Worm (Caenorhabditis elegans) whole organism, young adult: ENCODE data around the gene sec-5.

Experiments
- C06A6.2 ChIP-seq: fragments of 200-800 bp; sonication (Bioruptor generic); conservative IDR thresholded peaks from 2 replicates; pipeline ENCODE4 v1.3.6; 2022; ENCODE audit warnings: missing genetic modification characterization, missing compliant biosample characterization
- F22D6.2 ChIP-seq: sonication (generic microtip); optimal IDR thresholded peaks from 2 replicates; lab custom pipeline; 2016; ENCODE audit warnings: mild to moderate bottlenecking, missing genetic modification characterization, missing compliant biosample characterization
- F23B12.7 ChIP-seq: sonication (generic microtip); optimal IDR thresholded peaks from 2 replicates; lab custom pipeline; 2017; ENCODE audit warnings: missing genetic modification characterization, mild to moderate bottlenecking, missing compliant biosample characterization, antibody characterized with exemption, moderate library complexity; ENCODE audit not compliant: insufficient read depth
- F49E8.2 ChIP-seq: sonication (generic microtip); optimal IDR thresholded peaks from 3 replicates; lab custom pipeline; 2017; ENCODE audit warnings: missing genetic modification characterization, mild to moderate bottlenecking, missing compliant biosample characterization, antibody characterized with exemption, moderate library complexity; ENCODE audit not compliant: insufficient read depth
- F57C9.4 ChIP-seq: sonication (generic microtip); optimal IDR thresholded peaks from 2 replicates; lab custom pipeline; 2017; ENCODE audit warnings: mild to moderate bottlenecking, missing genetic modification characterization, missing compliant biosample characterization
- T07F8.4 ChIP-seq: sonication (generic microtip); optimal IDR thresholded peaks from 2 replicates; lab custom pipeline; 2016; ENCODE audit warnings: mild to moderate bottlenecking, missing genetic modification characterization, moderate library complexity, missing compliant biosample characterization
- Y56A3A.18 ChIP-seq: fragments of 200-800 bp; sonication (Bioruptor generic); IDR thresholded peaks from 2 replicates; pipeline ENCODE4 v1.3.6; 2022; ENCODE audit warnings: missing genetic modification reagents, missing genetic modification characterization, missing compliant biosample characterization
- attf-5 ChIP-seq: fragments of 200-800 bp; sonication (Bioruptor generic); optimal IDR thresholded peaks from 2 replicates; lab custom pipeline; 2018; ENCODE audit warnings: mild to moderate bottlenecking, missing genetic modification characterization, missing compliant biosample characterization
- bed-2 ChIP-seq: fragments of 200-800 bp; sonication (Bioruptor generic); IDR thresholded peaks from 2 replicates; pipeline ENCODE4 v1.3.6; 2022; ENCODE audit warnings: missing genetic modification reagents, missing genetic modification characterization, missing compliant biosample characterization
- ccch-3 ChIP-seq: fragments of 200-800 bp; sonication (Bioruptor generic); optimal IDR thresholded peaks from 2 replicates; lab custom pipeline; 2018; ENCODE audit warnings: mild to moderate bottlenecking, missing genetic modification characterization, missing compliant biosample characterization
- cebp-2 ChIP-seq: fragments of 200-800 bp; sonication (Bioruptor generic); IDR thresholded peaks from 2 replicates; pipeline ENCODE4 v1.3.6; 2022; ENCODE audit warnings: missing genetic modification characterization, missing compliant biosample characterization
- ceh-100 ChIP-seq: fragments of 200-800 bp; sonication (Bioruptor generic); IDR thresholded peaks from 2 replicates; pipeline ENCODE4 v1.3.6; 2022; ENCODE audit warnings: missing genetic modification reagents, missing genetic modification characterization, missing compliant biosample characterization
- egl-18 ChIP-seq: fragments of 200-800 bp; sonication (Bioruptor generic); IDR thresholded peaks from 2 replicates; pipeline ENCODE4 v1.3.6; 2022; ENCODE audit warnings: missing genetic modification reagents, missing genetic modification characterization, missing compliant biosample characterization
- ets-4 ChIP-seq: fragments of 200-800 bp; sonication (Bioruptor generic); optimal IDR thresholded peaks from 2 replicates; lab custom pipeline; 2018; ENCODE audit warnings: mild to moderate bottlenecking, missing genetic modification characterization, missing compliant biosample characterization
- gei-17 ChIP-seq: fragments of 200-800 bp; sonication (Bioruptor generic); optimal IDR thresholded peaks from 2 replicates; lab custom pipeline; 2018; ENCODE audit warnings: mild to moderate bottlenecking, missing genetic modification characterization, missing compliant biosample characterization
- hmg-1.2 ChIP-seq: fragments of 200-800 bp; sonication (Bioruptor generic); IDR thresholded peaks from 2 replicates; pipeline ENCODE4 v1.3.6; 2022; ENCODE audit warnings: missing genetic modification reagents, missing genetic modification characterization, missing compliant biosample characterization
- hrde-1 ChIP-seq: sonication (generic microtip); optimal IDR thresholded peaks from 2 replicates; lab custom pipeline; 2016; ENCODE audit warnings: missing genetic modification characterization, mild to moderate bottlenecking, missing compliant biosample characterization, moderate library complexity, missing genotype, missing genetic modification reagents, borderline replicate concordance
- lin-26 ChIP-seq: fragments of 200-800 bp; sonication (Bioruptor generic); IDR thresholded peaks from 2 replicates; pipeline ENCODE4 v1.3.6; 2022; ENCODE audit warnings: missing genetic modification reagents, missing genetic modification characterization, missing compliant biosample characterization
- madf-6 ChIP-seq: fragments of 200-800 bp; sonication (Bioruptor generic); IDR thresholded peaks from 2 replicates; pipeline ENCODE4 v1.3.6; 2022; ENCODE audit warnings: missing genetic modification reagents, missing genetic modification characterization, missing compliant biosample characterization
- mcd-1 ChIP-seq: fragments of 200-800 bp; sonication (Bioruptor generic); IDR thresholded peaks from 2 replicates; pipeline ENCODE4 v1.3.6; 2022; ENCODE audit warnings: missing genetic modification reagents, missing genetic modification characterization, missing compliant biosample characterization
- mel-28 ChIP-seq: sonication (generic microtip); optimal IDR thresholded peaks from 2 replicates; lab custom pipeline; 2016; ENCODE audit warnings: borderline replicate concordance, mild to moderate bottlenecking, missing genetic modification characterization, missing compliant biosample characterization
- mxl-1 ChIP-seq: sonication (generic microtip); optimal IDR thresholded peaks from 2 replicates; lab custom pipeline; 2016; ENCODE audit warnings: missing genetic modification characterization, missing compliant biosample characterization
- nhr-179 ChIP-seq: sonication (generic microtip); optimal IDR thresholded peaks from 2 replicates; lab custom pipeline; 2016; ENCODE audit warnings: mild to moderate bottlenecking, missing genetic modification characterization, missing compliant biosample characterization
- nhr-80 ChIP-seq: sonication (generic microtip); optimal IDR thresholded peaks from 2 replicates; lab custom pipeline; 2016; ENCODE audit warnings: missing genetic modification characterization, missing compliant biosample characterization
- sdz-38 ChIP-seq: sonication (generic microtip); optimal IDR thresholded peaks from 2 replicates; lab custom pipeline; 2016; ENCODE audit warnings: missing genotype, missing genetic modification characterization, missing compliant biosample characterization
- snpc-1.1 ChIP-seq: sonication (generic microtip); optimal IDR thresholded peaks from 2 replicates; lab custom pipeline; 2017; ENCODE audit warnings: missing genetic modification characterization, mild to moderate bottlenecking, missing compliant biosample characterization, antibody characterized with exemption, moderate library complexity, missing genotype, missing genetic modification reagents; ENCODE audit not compliant: insufficient read depth
- tbp1 ChIP-seq: fragments of 200-800 bp; sonication (Bioruptor generic); optimal IDR thresholded peaks from 2 replicates; lab custom pipeline; 2018; ENCODE audit warnings: mild to moderate bottlenecking, missing genetic modification characterization, missing compliant biosample characterization
- tbx-9 ChIP-seq: sonication (generic microtip); optimal IDR thresholded peaks from 2 replicates; lab custom pipeline; 2016; ENCODE audit warnings: borderline replicate concordance, missing genetic modification characterization, inconsistent platforms, missing compliant biosample characterization
- ztf-28 ChIP-seq: fragments of 200-800 bp; sonication (Bioruptor generic); IDR thresholded peaks from 2 replicates; pipeline ENCODE4 v1.3.6; 2022; ENCODE audit warnings: missing genetic modification reagents, missing genetic modification characterization, missing compliant biosample characterization
- ztf-3 ChIP-seq: fragments of 200-800 bp; sonication (Bioruptor generic); optimal IDR thresholded peaks from 2 replicates; lab custom pipeline; 2018; ENCODE audit warnings: mild to moderate bottlenecking, missing genetic modification characterization, missing compliant biosample characterization

Gene sec-5

DNA sequence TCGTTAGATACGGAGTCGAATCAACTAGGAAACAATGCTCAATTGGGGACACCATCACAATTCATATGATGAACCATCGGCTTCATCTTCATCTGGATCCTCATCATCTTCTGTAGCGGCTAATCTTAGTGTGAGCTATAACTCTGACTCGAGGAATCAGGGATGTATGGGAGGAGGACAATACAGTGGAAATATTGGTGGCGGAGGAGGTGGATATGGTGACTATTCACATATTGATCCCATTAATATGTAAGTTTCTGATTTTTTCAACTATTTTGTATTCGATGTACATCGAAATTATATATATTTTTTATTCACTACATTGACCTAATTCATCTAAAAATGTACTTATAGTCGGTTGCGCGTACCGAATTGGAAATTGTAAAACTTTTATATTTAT lies 49.6 kb downstream of the sec-5 start:
- no peak for TF ChIP-seq ets-4 (GFP tag; lab: Kevin White, UChicago)
- TF ChIP-seq sdz-38 (tag; lab: Kevin White, UChicago): no peak
- TF ChIP-seq ceh-100 (GFP tag; lab: Robert Waterston, UW): no peak
- TF ChIP-seq bed-2 (GFP tag; lab: Robert Waterston, UW): no peak
- TF ChIP-seq lin-26: no peak
- no peak for TF ChIP-seq nhr-179 (tag; lab: Kevin White, UChicago)
- no peak for TF ChIP-seq F49E8.2 (tag; lab: Kevin White, UChicago)
- no peak for TF ChIP-seq ztf-3 (GFP tag; lab: Kevin White, UChicago)
- no peak for TF ChIP-seq T07F8.4 (tag; lab: Kevin White, UChicago)
- no peak for TF ChIP-seq F23B12.7 (tag; lab: Kevin White, UChicago)
- no peak for TF ChIP-seq mcd-1
- TF ChIP-seq attf-5: no peak
- TF ChIP-seq hrde-1: no peak
- no peak for TF ChIP-seq snpc-1.1 (tag; lab: Kevin White, UChicago)
- no peak for TF ChIP-seq Y56A3A.18 (GFP tag; lab: Robert Waterston, UW)
- TF ChIP-seq tbx-9 (tag; lab: Kevin White, UChicago): no peak
- TF ChIP-seq ztf-28 (GFP tag; lab: Robert Waterston, UW): no peak

DNA sequence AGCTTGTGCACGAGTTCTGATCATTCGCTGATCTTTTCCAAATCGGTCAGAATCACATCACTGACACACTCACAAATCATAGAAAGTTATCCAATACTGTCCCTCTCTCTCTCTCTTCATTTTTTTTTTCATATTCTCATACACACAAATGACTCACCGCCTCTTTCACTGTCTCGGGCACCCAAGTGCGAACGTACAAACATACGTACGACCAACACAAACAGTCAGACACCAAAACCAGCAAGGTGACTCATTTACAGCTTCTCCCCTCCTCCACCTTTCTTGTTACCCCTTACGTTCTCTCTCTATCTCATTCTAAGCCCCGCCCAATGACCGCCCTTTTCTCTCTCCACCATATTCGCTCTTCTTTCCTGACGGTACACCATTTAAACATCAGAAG lies 50.0 kb downstream of the sec-5 start:
- TF ChIP-seq madf-6 (GFP tag; lab: Robert Waterston, UW) (no peak), ets-4 (GFP tag; lab: Kevin White, UChicago) (no peak), bed-2 (GFP tag; lab: Robert Waterston, UW) (no peak), ceh-100 (GFP tag; lab: Robert Waterston, UW) (no peak)

DNA sequence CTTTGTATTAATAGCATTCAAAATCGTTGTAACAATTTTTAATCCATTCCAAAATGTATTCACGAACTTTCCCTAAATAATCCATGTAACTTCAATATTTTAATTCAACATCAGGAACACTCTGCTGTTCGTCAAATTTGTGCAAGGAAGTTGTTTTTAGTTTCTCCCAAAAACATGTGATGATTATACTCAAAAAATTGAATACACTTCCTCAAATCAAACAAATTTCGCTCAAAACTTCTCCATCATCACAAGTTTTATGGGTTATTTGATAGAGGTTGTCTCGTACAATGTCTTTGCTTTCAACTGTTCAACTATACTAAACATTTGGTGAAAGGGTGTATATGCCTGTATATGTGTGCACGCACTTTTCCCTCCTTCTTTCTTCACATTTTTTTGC lies 51.9 kb downstream of the sec-5 start:
- TF ChIP-seq mel-28: no peak
- TF ChIP-seq F23B12.7 (tag; lab: Kevin White, UChicago): no peak
- TF ChIP-seq nhr-179 (tag; lab: Kevin White, UChicago): no peak
- TF ChIP-seq cebp-2: no peak
- TF ChIP-seq hrde-1: no peak
- TF ChIP-seq C06A6.2 (GFP tag; lab: Robert Waterston, UW): no peak
- TF ChIP-seq snpc-1.1 (tag; lab: Kevin White, UChicago): no peak
- peak; percentile 12 for TF ChIP-seq nhr-80

DNA sequence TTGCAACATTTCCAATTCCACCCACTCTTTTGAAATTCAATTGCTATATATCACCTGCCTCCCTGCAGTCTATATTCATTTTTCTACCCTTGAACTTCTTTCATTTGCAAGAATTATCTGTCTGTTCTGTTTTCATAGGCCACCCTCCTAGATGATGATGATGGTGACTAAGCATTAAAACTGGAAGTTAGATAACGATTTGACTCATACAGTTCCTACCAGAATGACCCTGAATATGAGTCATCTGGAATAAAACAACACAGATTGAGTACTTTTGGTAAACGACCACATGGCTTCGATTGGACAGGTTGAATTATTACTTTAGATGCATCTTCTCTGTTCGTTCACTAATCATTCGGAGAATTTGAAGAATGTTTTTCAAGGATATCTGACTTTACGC lies 52.6 kb downstream of the sec-5 start:
- TF ChIP-seq F57C9.4 (tag; lab: Kevin White, UChicago) (no peak), ztf-3 (GFP tag; lab: Kevin White, UChicago) (no peak), mxl-1 (tag; lab: Kevin White, UChicago) (no peak), mcd-1 (no peak), lin-26 (no peak), C06A6.2 (GFP tag; lab: Robert Waterston, UW) (no peak), F22D6.2 (tag; lab: Kevin White, UChicago) (no peak), ccch-3 (GFP tag; lab: Kevin White, UChicago) (no peak), hmg-1.2 (GFP tag; lab: Robert Waterston, UW) (no peak), gei-17 (GFP tag; lab: Kevin White, UChicago) (no peak), egl-18 (GFP tag; lab: Robert Waterston, UW) (no peak), tbp1 (GFP tag; lab: Kevin White, UChicago) (no peak)
- TF ChIP-seq, all 124 proteins: peak for 0
